Fruit fly (Drosophila melanogaster) whole organism, larva: ENCODE data around the gene CG5535.

Experiments used
- noc ChIP-seq: fragments of 200-800 bp; sonication (Bioruptor generic); optimal IDR thresholded peaks from 3 replicates; lab custom pipeline; 2019; ENCODE audit warnings: missing biosample characterization, mild to moderate bottlenecking, missing genetic modification characterization, moderate library complexity

The CG5535 gene

DNA sequence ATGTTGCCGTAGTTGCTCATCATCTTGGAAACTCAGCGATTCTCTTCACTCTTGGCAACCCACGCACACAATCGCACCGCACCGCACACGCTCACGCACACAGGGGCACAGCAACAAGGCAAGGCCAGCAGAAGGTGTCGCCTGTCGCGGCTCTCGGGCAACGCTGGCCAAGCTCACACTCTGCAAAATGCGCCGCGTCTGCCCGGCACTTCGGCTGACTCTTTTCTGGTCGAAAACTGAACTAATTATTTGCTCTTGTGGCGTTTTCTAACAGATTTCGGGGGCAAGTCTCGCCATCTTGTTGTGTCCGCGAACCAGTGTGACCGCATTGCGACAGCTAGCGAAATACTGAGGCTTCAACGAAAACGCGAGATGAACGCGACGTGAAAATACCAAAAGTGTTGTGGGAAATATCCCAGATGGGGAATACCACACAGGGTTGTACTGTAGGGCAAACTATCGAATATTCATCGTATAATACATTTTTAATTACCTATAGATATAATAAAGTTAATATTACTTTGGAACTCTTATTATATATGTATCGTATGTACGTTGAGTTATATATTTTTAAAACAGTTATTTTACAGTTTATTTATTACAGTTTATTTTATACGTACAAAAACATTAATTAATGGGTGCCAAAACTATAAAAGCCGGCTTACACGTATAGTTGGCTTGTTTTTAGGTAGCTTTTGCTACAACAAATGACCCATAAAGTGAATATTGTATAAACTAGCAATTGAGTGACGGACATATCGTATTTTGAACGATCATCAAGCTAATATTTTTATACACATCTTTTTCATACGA, 10.2 kb downstream of the CG5535 start, which contains the start of the genes MED19 and CG7430:
MED19 (minus strand) TSS at position 333 of the 813 bp plus-strand sequence.
CG7430 (plus strand) TSS at position 748 of the 813 bp plus-strand sequence.
- TF ChIP-seq noc: peak; percentile 68

- TF ChIP-seq noc: no peak
Measured at dm6 chr3L:17842892-17843703, 13.5 kb downstream of the CG5535 start, which contains the start of gene CG5567. Gene CG5567, minus strand, starts transcription at chr3L:17843544.

DNA sequence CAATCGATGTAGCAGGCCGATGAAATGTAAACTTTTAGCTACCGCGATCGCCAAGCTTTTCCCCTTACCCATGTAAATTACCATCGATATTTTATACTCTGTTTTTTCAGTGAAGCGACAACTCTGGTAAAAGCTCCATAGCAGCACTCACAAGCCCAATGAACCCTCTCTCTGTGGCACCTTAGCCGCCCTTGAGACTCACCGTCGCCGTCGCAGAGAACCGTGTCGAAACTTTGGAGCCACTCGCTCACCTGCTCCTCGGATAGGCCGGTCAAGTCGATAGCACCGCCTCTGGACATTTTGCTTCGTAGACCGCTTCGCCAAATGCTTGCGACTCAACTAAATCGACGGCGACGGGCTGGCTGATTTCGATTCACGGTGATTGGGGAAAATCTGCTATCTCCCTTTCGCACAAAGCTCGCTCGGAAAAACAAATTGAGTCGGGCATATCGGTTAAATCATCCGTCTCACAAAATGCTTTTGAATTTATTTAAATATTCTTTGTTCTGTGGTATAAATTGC, 15.4 kb downstream of the CG5535 start, which contains the start of gene CG5577:
CG5577 (minus strand) TSS at position 343 of the 522 bp plus-strand sequence.
- peak; percentile 60 for TF ChIP-seq noc

DNA sequence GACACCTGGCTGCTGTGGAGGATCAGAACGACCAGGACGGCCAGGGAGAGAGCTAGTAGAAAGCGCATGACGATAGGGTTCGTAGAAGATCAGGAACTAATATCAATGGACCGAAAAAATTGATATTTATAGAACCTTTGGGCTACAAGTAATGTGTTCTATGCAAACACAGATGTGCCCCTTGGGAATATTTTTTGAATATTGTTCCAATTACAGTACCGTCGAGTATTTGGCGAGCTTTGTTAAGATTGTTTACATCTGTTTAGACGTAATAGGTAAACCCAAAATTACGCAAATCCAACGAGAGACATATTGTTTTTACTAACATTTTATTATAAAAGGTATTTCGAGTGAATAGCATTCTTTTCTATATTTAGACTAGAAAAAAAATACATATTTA, 21.5 kb downstream of the CG5535 start, which contains the start of gene CG32189:
CG32189 (minus strand) TSS at position 101 of the 400 bp plus-strand sequence.
- no peak for TF ChIP-seq noc

- TF ChIP-seq noc: no peak
Measured at dm6 chr3L:17833525-17833924, 23.1 kb downstream of the CG5535 start, which contains the start of gene CG32188. Gene CG32188, minus strand, starts transcription at chr3L:17833625.

- no peak for TF ChIP-seq noc
Measured at dm6 chr3L:17822784-17823383, 33.7 kb downstream of the CG5535 start, which contains the start of the genes Ir75c and Grd. Gene Ir75c, minus strand, starts transcription at chr3L:17822834. Gene Grd, plus strand, starts transcription at chr3L:17823333.

DNA sequence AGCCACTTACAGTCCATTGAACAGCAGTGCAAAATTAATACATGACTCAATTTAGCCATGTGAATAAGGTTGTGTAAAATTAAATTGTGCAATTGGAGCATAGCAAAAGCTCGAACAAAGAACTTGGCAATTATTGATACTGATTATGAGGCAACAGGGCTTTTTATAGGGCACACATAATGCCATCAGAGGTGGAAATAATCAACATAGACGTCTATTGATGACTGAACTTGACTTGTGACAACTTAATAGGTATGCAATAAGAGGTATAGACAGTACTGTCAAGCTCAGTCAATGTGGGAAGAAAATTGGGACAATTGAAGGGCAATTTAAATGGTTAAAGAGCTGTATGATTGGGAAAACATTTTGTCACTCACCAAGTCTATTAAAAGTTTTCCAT, 36.5 kb downstream of the CG5535 start, which contains the start of gene Ir75b:
Ir75b (minus strand) TSS at position 101 of the 400 bp plus-strand sequence.
- no peak for TF ChIP-seq noc

DNA sequence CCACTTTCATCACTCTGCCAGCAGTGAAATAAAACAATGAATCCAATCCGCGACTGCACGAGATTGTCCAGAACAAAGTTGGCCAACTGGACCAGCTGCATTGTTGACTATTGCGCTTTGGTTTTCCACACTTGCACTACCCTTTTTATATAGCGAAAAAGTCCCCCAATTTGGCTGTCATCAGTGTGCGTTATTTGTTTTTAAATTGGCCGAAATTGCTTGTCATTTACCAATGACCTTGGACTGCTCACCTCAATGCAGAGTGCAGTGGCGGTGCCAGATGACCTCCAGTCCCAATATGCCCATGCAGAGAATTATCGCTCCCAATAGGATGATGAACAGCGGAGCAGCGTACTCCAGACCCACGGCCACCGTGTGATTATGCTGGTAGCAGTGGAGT, 38.8 kb downstream of the CG5535 start, which contains the start of gene Ir75a:
Ir75a (minus strand) TSS at position 101 of the 400 bp plus-strand sequence.
- TF ChIP-seq noc: no peak

dm6 chr3L:17814036-17814435, 42.6 kb downstream of the CG5535 start, which contains the start of gene Cln3:
Gene Cln3, minus strand, starts transcription at chr3L:17814119.
- TF ChIP-seq noc: peak; percentile 80

DNA sequence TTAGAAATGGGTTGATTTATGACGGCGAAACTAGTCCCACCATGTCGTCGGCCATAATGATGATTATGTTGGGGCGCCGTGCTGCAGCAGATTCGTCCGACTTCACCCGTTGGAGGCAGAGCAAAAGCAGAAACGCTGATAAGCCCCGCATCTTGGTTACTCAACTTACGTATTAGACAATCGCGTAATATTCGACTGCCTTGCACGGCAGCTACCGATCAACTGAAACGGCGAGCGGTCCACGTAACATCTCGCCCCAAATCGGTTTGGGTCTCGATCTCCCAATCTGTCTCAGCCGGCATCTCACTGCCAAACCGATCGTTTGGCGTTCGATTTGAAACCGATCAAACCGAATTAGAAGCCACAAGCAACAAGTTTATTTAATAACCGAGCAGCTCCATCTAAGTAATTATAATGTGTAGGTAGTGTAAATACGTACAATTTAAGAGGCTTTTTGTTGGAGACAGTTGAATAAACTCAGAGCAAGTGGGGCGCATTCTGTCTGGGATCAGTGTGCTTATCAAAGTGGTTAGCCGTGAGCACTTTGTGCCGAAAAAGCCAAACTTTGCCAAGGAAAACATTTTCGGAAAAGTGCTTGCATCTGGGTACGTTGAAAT, 47.9 kb downstream of the CG5535 start, which contains the start of gene CG32191:
CG32191 (minus strand) TSS at position 550 of the 617 bp plus-strand sequence.
- no peak for TF ChIP-seq noc

DNA sequence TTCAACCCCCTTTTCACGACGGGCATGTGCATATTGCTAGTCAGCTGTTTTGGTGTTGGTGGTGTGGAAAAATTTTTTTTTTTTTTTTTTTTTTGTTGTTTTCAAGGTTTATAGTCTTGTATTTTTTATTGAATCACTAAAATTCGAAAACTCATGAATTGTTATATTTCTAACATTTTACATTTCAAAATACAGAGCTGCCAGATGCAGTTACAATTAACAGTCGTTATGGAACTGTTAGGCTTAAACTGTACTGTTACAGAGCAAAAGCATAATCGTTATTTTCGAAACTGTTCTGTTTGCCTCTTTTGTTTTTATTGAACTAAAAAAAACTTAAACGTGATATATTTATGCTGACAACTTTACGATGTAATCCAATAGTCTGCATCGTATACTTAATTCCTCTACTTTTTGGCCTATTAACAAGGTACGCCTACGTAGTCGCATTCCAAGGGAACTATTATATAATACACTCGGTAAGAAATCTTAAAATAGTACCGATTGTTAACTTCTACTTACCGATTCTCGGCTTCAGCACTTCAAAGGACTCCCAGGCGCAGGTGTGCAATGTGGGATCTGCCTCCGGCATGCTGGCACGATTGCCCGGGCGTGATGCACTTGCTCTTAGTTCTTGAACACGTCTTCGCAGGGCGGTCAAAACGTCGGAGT, 50.1 kb downstream of the CG5535 start, which contains the start of gene CG32187:
CG32187 (minus strand) TSS at position 9 of the 669 bp plus-strand sequence.
- no peak for TF ChIP-seq noc

DNA sequence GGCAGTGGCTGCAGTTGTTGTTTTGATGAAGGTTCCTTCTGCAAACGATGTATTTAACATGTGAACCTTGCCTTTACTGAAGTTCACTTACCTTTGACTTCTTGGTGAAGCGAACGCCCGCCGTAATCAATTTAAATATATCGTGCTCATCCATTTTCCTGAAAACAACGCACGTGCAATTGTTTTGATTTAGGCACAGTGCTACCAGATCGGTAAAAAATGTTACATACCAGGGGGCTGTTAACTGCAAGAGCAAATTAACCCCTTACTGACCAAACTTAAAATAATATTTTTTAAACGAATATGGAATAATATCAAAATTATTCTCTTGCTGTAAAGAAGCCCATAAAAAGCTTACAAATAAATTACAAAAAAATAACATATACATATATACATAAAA, 52.1 kb downstream of the CG5535 start, which contains the start of gene ais:
ais (minus strand) TSS at position 205 of the 400 bp plus-strand sequence.
- no peak for TF ChIP-seq noc
